Worm (Caenorhabditis elegans): ENCODE results near the gene C49C3.8.

Gene C49C3.8

ce11 chrIV:17320445-17320844 lies 14.6 kb upstream of the C49C3.8 start, which contains the start of gene C49C3.4:
Gene C49C3.4, plus strand, starts transcription at chrIV:17320795.
- TF ChIP-seq isw-1 (GFP tag; IDR thresholded peaks at IDR 0.05): no peak
- no peak for TF ChIP-seq unc-62 (GFP tag; optimal IDR thresholded peaks at IDR 0.05)
- peak in 1 of 2 experiments; percentile 4 for TF ChIP-seq lin-35 (GFP tag; optimal IDR thresholded peaks at IDR 0.05)
- TF ChIP-seq efl-3 (GFP tag; optimal IDR thresholded peaks at IDR 0.05): no peak
- TF ChIP-seq elt-2 (tag; optimal IDR thresholded peaks at IDR 0.05): peak; percentile 52
- TF ChIP-seq ceh-82 (tag; optimal IDR thresholded peaks at IDR 0.05): no peak
- TF ChIP-seq snu-23 (GFP tag; optimal IDR thresholded peaks at IDR 0.05): no peak
- TF ChIP-seq elt-3 (tag; optimal IDR thresholded peaks at IDR 0.05): no peak
- no peak for TF ChIP-seq snpc-4 (tag; optimal IDR thresholded peaks at IDR 0.05)
- no peak for TF ChIP-seq hpl-2 (GFP tag; optimal IDR thresholded peaks at IDR 0.05)
- no peak for TF ChIP-seq nhr-90 (tag; optimal IDR thresholded peaks at IDR 0.05; ENCODE audit: poor library complexity)
- TF ChIP-seq lir-3 (tag; optimal IDR thresholded peaks at IDR 0.05; ENCODE audit: poor library complexity): no peak
- TF ChIP-seq lin-39 (tag; optimal IDR thresholded peaks at IDR 0.05): no peak
- no peak for TF ChIP-seq mab-9 (GFP tag; IDR thresholded peaks at IDR 0.05)
- no peak for TF ChIP-seq nhr-71 (tag; optimal IDR thresholded peaks at IDR 0.05)
- no peak for TF ChIP-seq ces-1 (GFP tag; optimal IDR thresholded peaks at IDR 0.05)
- no peak for TF ChIP-seq nhr-28 (tag; optimal IDR thresholded peaks at IDR 0.05)

DNA sequence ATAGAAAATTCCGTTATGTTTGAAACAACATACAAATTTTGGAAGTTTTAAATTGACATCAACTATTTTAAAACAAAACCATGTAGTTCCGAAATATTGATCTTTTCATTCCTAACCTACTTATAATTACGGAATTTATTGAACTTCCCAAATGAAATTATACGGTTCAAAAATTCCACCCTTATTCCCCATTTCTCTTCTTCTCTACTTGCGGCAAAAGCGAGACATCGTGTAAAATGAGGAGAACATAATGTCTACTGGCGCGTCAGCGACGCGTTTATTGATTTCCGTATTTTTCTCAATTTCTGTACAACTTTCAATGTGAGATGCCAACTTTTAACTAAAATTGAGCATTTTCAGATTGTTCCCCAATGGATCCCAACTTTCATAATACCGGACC lies 6.2 kb upstream of the C49C3.8 start, which contains the start of gene ceh-88:
TSS of gene ceh-88 (plus strand) at position 355 of the 400 bp plus-strand sequence.
- TF ChIP-seq C04F5.9 (tag; optimal IDR thresholded peaks at IDR 0.05) (no peak), hpl-2 (GFP tag; optimal IDR thresholded peaks at IDR 0.05) (no peak), swsn-7 (tag; optimal IDR thresholded peaks at IDR 0.05) (no peak), lsy-2 (tag; optimal IDR thresholded peaks at IDR 0.05) (peak in 1 of 2 experiments; percentile 30), dsc-1 (tag; optimal IDR thresholded peaks at IDR 0.05) (no peak), unc-30 (tag; optimal IDR thresholded peaks at IDR 0.05) (no peak), ceh-82 (tag; optimal IDR thresholded peaks at IDR 0.05) (no peak), dpl-1 (GFP tag; optimal IDR thresholded peaks at IDR 0.05) (peak in 1 of 3 experiments; percentile 4), efl-1 (optimal IDR thresholded peaks at IDR 0.05) (peak; percentile 1 to 12), efl-1 (GFP tag; optimal IDR thresholded peaks at IDR 0.05 in 1 of 2) (peak in 1 of 2 experiments; percentile 61), nhr-90 (tag; optimal IDR thresholded peaks at IDR 0.05; ENCODE audit: poor library complexity) (no peak), blmp-1 (tag; optimal IDR thresholded peaks at IDR 0.05) (peak; percentile 51)

- TF ChIP-seq nhr-71 (tag; optimal IDR thresholded peaks at IDR 0.05) (peak; percentile 28), lin-15B (tag; optimal IDR thresholded peaks at IDR 0.05) (peak; percentile 7), lin-39 (tag; optimal IDR thresholded peaks at IDR 0.05) (no peak), ces-1 (GFP tag; optimal IDR thresholded peaks at IDR 0.05) (no peak), vab-15 (tag; optimal IDR thresholded peaks at IDR 0.05) (no peak), mep-1 (tag; optimal IDR thresholded peaks at IDR 0.05) (peak; percentile 37), sox-4 (tag; optimal IDR thresholded peaks at IDR 0.05) (no peak), lsy-2 (tag; optimal IDR thresholded peaks at IDR 0.05) (peak; percentile 6 to 56), ztf-11 (tag; optimal IDR thresholded peaks at IDR 0.05) (no peak), zip-4 (GFP tag; optimal IDR thresholded peaks at IDR 0.05) (no peak), rnt-1 (tag; optimal IDR thresholded peaks at IDR 0.05) (no peak), blmp-1 (tag; optimal IDR thresholded peaks at IDR 0.05) (peak; percentile 65), nhr-76 (tag; optimal IDR thresholded peaks at IDR 0.05) (no peak), nhr-11 (tag; optimal IDR thresholded peaks at IDR 0.05) (no peak), skn-1 (tag; optimal IDR thresholded peaks at IDR 0.05) (no peak), snpc-4 (tag; optimal IDR thresholded peaks at IDR 0.05) (no peak), nhr-77 (tag; optimal IDR thresholded peaks at IDR 0.05) (no peak), alr-1 (tag; optimal IDR thresholded peaks at IDR 0.05; ENCODE audit: borderline replicate concordance) (no peak), lin-35 (GFP tag; optimal IDR thresholded peaks at IDR 0.05) (peak in 1 of 2 experiments; percentile 27), unc-62 (GFP tag; optimal IDR thresholded peaks at IDR 0.05) (no peak), lin-14 (GFP tag; optimal IDR thresholded peaks at IDR 0.05) (peak; percentile 18), snu-23 (GFP tag; optimal IDR thresholded peaks at IDR 0.05) (peak; percentile 24), nhr-47 (tag; optimal IDR thresholded peaks at IDR 0.05) (peak; percentile 0), dpl-1 (GFP tag; optimal IDR thresholded peaks at IDR 0.05) (peak in 2 of 3 experiments; percentile 19 to 34), ceh-82 (tag; optimal IDR thresholded peaks at IDR 0.05) (peak in 1 of 3 experiments; percentile 10), nhr-84 (tag; optimal IDR thresholded peaks at IDR 0.05) (no peak), C04F5.9 (tag; optimal IDR thresholded peaks at IDR 0.05) (no peak), unc-130 (tag; optimal IDR thresholded peaks at IDR 0.05) (no peak), sup-37 (GFP tag; optimal IDR thresholded peaks at IDR 0.05) (no peak), efl-1 (optimal IDR thresholded peaks at IDR 0.05) (peak; percentile 43 to 45), efl-1 (GFP tag; optimal IDR thresholded peaks at IDR 0.05 in 1 of 2) (peak; percentile 18 to 91), sptf-1 (tag; optimal IDR thresholded peaks at IDR 0.05) (no peak), hlh-17 (GFP tag; optimal IDR thresholded peaks at IDR 0.05; ENCODE audit: borderline replicate concordance) (no peak)
Measured at ce11 chrIV:17331100-17331577, 3.9 kb upstream of the C49C3.8 start, which contains the start of gene C49C3.6. Gene C49C3.6, plus strand, starts transcription at chrIV:17331527.
